In genomic region chr2L:19518636-19519086, dm6 we compare ENCODE assay signal across 1 fruit fly cellular context.
TF ChIP-seq lines count a peak whose summit lies in the region.

Gene CG10132 (plus strand): TSS chr2L:19518824.

TF ChIP-seq in whole organism, embryonic, 481 proteins besides CTCF, POLR2A, EP300 and RAD21 (continued from another document and continues in another):
- TF ChIP-seq danr (GFP tag; IDR thresholded peaks at IDR 0.05; lab: Robert Waterston, UW) (no peak), bigmax (GFP tag; optimal IDR thresholded peaks at IDR 0.05; lab: Kevin White, UChicago) (no peak), CG5245 (GFP tag; optimal IDR thresholded peaks at IDR 0.05; lab: Kevin White, UChicago) (no peak), nerfin-1 (tag; optimal IDR thresholded peaks at IDR 0.05; lab: Kevin White, UChicago) (no peak), Pdp1 (GFP tag; optimal IDR thresholded peaks at IDR 0.05; lab: Kevin White, UChicago) (no peak), CG2120 (GFP tag; optimal IDR thresholded peaks at IDR 0.05; lab: Kevin White, UChicago) (no peak), disco-r (GFP tag; optimal IDR thresholded peaks at IDR 0.05; lab: Kevin White, UChicago) (no peak), CG4617 (GFP tag; optimal IDR thresholded peaks at IDR 0.05; lab: Kevin White, UChicago; ENCODE audit: borderline replicate concordance) (no peak), CG34422 (GFP tag; IDR thresholded peaks at IDR 0.05; lab: Robert Waterston, UW) (peak; percentile 42; the same call in 1 of the 3 replicates), CG17802 (tag; optimal IDR thresholded peaks at IDR 0.05; lab: Kevin White, UChicago) (no peak), exex (tag; optimal IDR thresholded peaks at IDR 0.05; lab: Kevin White, UChicago) (no peak), sob (GFP tag; IDR thresholded peaks at IDR 0.05; lab: Robert Waterston, UW) (no peak), CG10431 (GFP tag; optimal IDR thresholded peaks at IDR 0.05; lab: Kevin White, UChicago) (no peak), gfzf (GFP tag; optimal IDR thresholded peaks at IDR 0.05; lab: Kevin White, UChicago) (no peak), CG11504 (tag; optimal IDR thresholded peaks at IDR 0.05; lab: Kevin White, UChicago) (no peak), hb (GFP tag; IDR thresholded peaks at IDR 0.05; lab: Robert Waterston, UW; ENCODE audit: partially characterized antibody) (peak; percentile 67; the same call in 1 of the 3 replicates), Opbp (GFP tag; IDR thresholded peaks at IDR 0.05; lab: Robert Waterston, UW; ENCODE audit: partially characterized antibody) (0 out of 3 replicates have a peak, but pooled peaks have one; percentile 13), CG9932 (GFP tag; IDR thresholded peaks at IDR 0.05; lab: Robert Waterston, UW) (no peak), Meics (GFP tag; optimal IDR thresholded peaks at IDR 0.05; lab: Kevin White, UChicago) (no peak), CG11723 (GFP tag; optimal IDR thresholded peaks at IDR 0.05; lab: Kevin White, UChicago) (no peak), CG15514 (GFP tag; optimal IDR thresholded peaks at IDR 0.05; lab: Kevin White, UChicago) (peak; percentile 40), CG1792 (GFP tag; optimal IDR thresholded peaks at IDR 0.05; lab: Kevin White, UChicago) (no peak), Gug (GFP tag; IDR thresholded peaks at IDR 0.05; lab: Robert Waterston, UW) (no peak), Spps (tag; optimal IDR thresholded peaks at IDR 0.05; lab: Kevin White, UChicago) (no peak), CG4730 (GFP tag; IDR thresholded peaks at IDR 0.05; lab: Robert Waterston, UW) (no peak), kni (GFP tag; optimal IDR thresholded peaks at IDR 0.05; lab: Kevin White, UChicago) (no peak), Poxn (GFP tag; IDR thresholded peaks at IDR 0.05; lab: Robert Waterston, UW) (no peak), ham (GFP tag; IDR thresholded peaks at IDR 0.05; lab: Robert Waterston, UW) (no peak), CG2875 (GFP tag; optimal IDR thresholded peaks at IDR 0.05; lab: Kevin White, UChicago) (no peak), usp (GFP tag; optimal IDR thresholded peaks at IDR 0.05; lab: Kevin White, UChicago) (no peak), CG13894 (tag; optimal IDR thresholded peaks at IDR 0.05; lab: Kevin White, UChicago) (no peak), ind (GFP tag; optimal IDR thresholded peaks at IDR 0.05; lab: Kevin White, UChicago) (no peak), az2 (GFP tag; optimal IDR thresholded peaks at IDR 0.05; lab: Kevin White, UChicago) (no peak), CG8388 (GFP tag; optimal IDR thresholded peaks at IDR 0.05; lab: Kevin White, UChicago) (no peak), scrt (GFP tag; optimal IDR thresholded peaks at IDR 0.05; lab: Kevin White, UChicago) (no peak), HLH3B (GFP tag; IDR thresholded peaks at IDR 0.05; lab: Robert Waterston, UW) (no peak), ara (GFP tag; IDR thresholded peaks at IDR 0.05; lab: Robert Waterston, UW) (no peak), CG10543 (GFP tag; optimal IDR thresholded peaks at IDR 0.05; lab: Kevin White, UChicago) (peak; percentile 5), ab (GFP tag; optimal IDR thresholded peaks at IDR 0.05; lab: Kevin White, UChicago) (no peak), CG4404 (GFP tag; IDR thresholded peaks at IDR 0.05; lab: Robert Waterston, UW) (no peak), Doc2 (GFP tag; IDR thresholded peaks at IDR 0.05; lab: Robert Waterston, UW) (no peak), Sin3A (optimal IDR thresholded peaks at IDR 0.05; lab: Kevin White, UChicago) (no peak), CG17186 (GFP tag; optimal IDR thresholded peaks at IDR 0.05; lab: Kevin White, UChicago) (no peak), CG13624 (GFP tag; optimal IDR thresholded peaks at IDR 0.05; lab: Kevin White, UChicago) (no peak), CG14014 (GFP tag; IDR thresholded peaks at IDR 0.05; lab: Robert Waterston, UW) (no peak), crp (GFP tag; optimal IDR thresholded peaks at IDR 0.05; lab: Kevin White, UChicago) (no peak), Eip74EF (GFP tag; optimal IDR thresholded peaks at IDR 0.05; lab: Kevin White, UChicago) (no peak), CG32532 (GFP tag; IDR thresholded peaks at IDR 0.05; lab: Robert Waterston, UW) (no peak), CG1233 (GFP tag; optimal IDR thresholded peaks at IDR 0.05; lab: Kevin White, UChicago) (no peak), CG15479 (GFP tag; optimal IDR thresholded peaks at IDR 0.05; lab: Kevin White, UChicago) (no peak), CG15073 (GFP tag; optimal IDR thresholded peaks at IDR 0.05; lab: Kevin White, UChicago) (no peak), ranshi (GFP tag; IDR thresholded peaks at IDR 0.05; lab: Robert Waterston, UW) (no peak), CG31388 (GFP tag; optimal IDR thresholded peaks at IDR 0.05; lab: Kevin White, UChicago) (no peak), toy (GFP tag; IDR thresholded peaks at IDR 0.05; lab: Robert Waterston, UW) (no peak), ftz-f1 (GFP tag; optimal IDR thresholded peaks at IDR 0.05; lab: Kevin White, UChicago) (no peak), CrebB (tag; optimal IDR thresholded peaks at IDR 0.05; lab: Kevin White, UChicago) (no peak), YL-1 (GFP tag; optimal IDR thresholded peaks at IDR 0.05; lab: Kevin White, UChicago) (peak; percentile 13), zen2 (GFP tag; IDR thresholded peaks at IDR 0.05; lab: Robert Waterston, UW; ENCODE audit: partially characterized antibody) (peak; percentile 75), amos (GFP tag; IDR thresholded peaks at IDR 0.05; lab: Robert Waterston, UW; ENCODE audit: partially characterized antibody) (peak; percentile 30; the same call in 1 of the 2 replicates), CG34224 (GFP tag; IDR thresholded peaks at IDR 0.05; lab: Robert Waterston, UW; ENCODE audit: partially characterized antibody) (peak; percentile 59; the same call in 2 of the 3 replicates), BEAF-32 (GFP tag; optimal IDR thresholded peaks at IDR 0.05; lab: Kevin White, UChicago) (peak; percentile 25), Stat92E (GFP tag; optimal IDR thresholded peaks at IDR 0.05; lab: Kevin White, UChicago) (no peak), Oli (tag; optimal IDR thresholded peaks at IDR 0.05; lab: Kevin White, UChicago) (no peak), seq (GFP tag; IDR thresholded peaks at IDR 0.05; lab: Robert Waterston, UW) (no peak), CG8359 (GFP tag; optimal IDR thresholded peaks at IDR 0.05; lab: Kevin White, UChicago; ENCODE audit: borderline replicate concordance) (no peak), dmrt99B (tag; optimal IDR thresholded peaks at IDR 0.05; lab: Kevin White, UChicago) (no peak), Sox100B (GFP tag; optimal IDR thresholded peaks at IDR 0.05; lab: Kevin White, UChicago) (no peak), Nf-YC (tag; optimal IDR thresholded peaks at IDR 0.05; lab: Kevin White, UChicago) (no peak), Doc3 (GFP tag; IDR thresholded peaks at IDR 0.05; lab: Robert Waterston, UW; ENCODE audit: partially characterized antibody) (no peak; the same call in 2 of the 3 replicates), CG17568 (GFP tag; optimal IDR thresholded peaks at IDR 0.05; lab: Kevin White, UChicago) (no peak), lab (GFP tag; optimal IDR thresholded peaks at IDR 0.05; lab: Kevin White, UChicago) (no peak), CG8281 (tag; optimal IDR thresholded peaks at IDR 0.05; lab: Kevin White, UChicago) (no peak), cas (GFP tag; IDR thresholded peaks at IDR 0.05; lab: Robert Waterston, UW) (no peak), Ets65A (GFP tag; lab: Kevin White, UChicago) (no peak), sens-2 (GFP tag; IDR thresholded peaks at IDR 0.05; lab: Robert Waterston, UW) (no peak), abd-A (tag; optimal IDR thresholded peaks at IDR 0.05; lab: Kevin White, UChicago) (no peak), CG1529 (GFP tag; optimal IDR thresholded peaks at IDR 0.05; lab: Kevin White, UChicago) (no peak), Ravus (GFP tag; IDR thresholded peaks at IDR 0.05; lab: Robert Waterston, UW) (no peak), Dp (GFP tag; optimal IDR thresholded peaks at IDR 0.05; lab: Kevin White, UChicago) (peak; percentile 29), CG11398 (GFP tag; optimal IDR thresholded peaks at IDR 0.05; lab: Kevin White, UChicago) (no peak), Aef1 (GFP tag; IDR thresholded peaks at IDR 0.05; lab: Robert Waterston, UW) (no peak), CG7963 (GFP tag; IDR thresholded peaks at IDR 0.05; lab: Robert Waterston, UW; ENCODE audit: partially characterized antibody) (peak; percentile 57; the same call in 1 of the 3 replicates), Bteb2 (GFP tag; optimal IDR thresholded peaks at IDR 0.05; lab: Kevin White, UChicago) (no peak), hbn (GFP tag; IDR thresholded peaks at IDR 0.05; lab: Robert Waterston, UW; ENCODE audit: partially characterized antibody) (0 out of 2 replicates have a peak, but pooled peaks have one; percentile 29), CHES-1-like (GFP tag; optimal IDR thresholded peaks at IDR 0.05; lab: Kevin White, UChicago) (no peak), Deaf1 (tag; optimal IDR thresholded peaks at IDR 0.05; lab: Kevin White, UChicago) (peak; percentile 85), pho (GFP tag; optimal IDR thresholded peaks at IDR 0.05; lab: Kevin White, UChicago) (no peak), pzg (GFP tag; optimal IDR thresholded peaks at IDR 0.05; lab: Kevin White, UChicago) (no peak), B-H2 (GFP tag; optimal IDR thresholded peaks at IDR 0.05; lab: Kevin White, UChicago) (no peak), sqz (GFP tag; optimal IDR thresholded peaks at IDR 0.05; lab: Kevin White, UChicago) (no peak), CG17359 (tag; optimal IDR thresholded peaks at IDR 0.05; lab: Kevin White, UChicago) (no peak), CG10565 (GFP tag; optimal IDR thresholded peaks at IDR 0.05; lab: Kevin White, UChicago) (no peak), CG3281 (GFP tag; optimal IDR thresholded peaks at IDR 0.05; lab: Kevin White, UChicago) (no peak), CG6791 (GFP tag; IDR thresholded peaks at IDR 0.05; lab: Robert Waterston, UW; ENCODE audit: partially characterized antibody) (peak; percentile 56; the same call in 1 of the 3 replicates), Dll (GFP tag; IDR thresholded peaks at IDR 0.05; lab: Robert Waterston, UW; ENCODE audit: partially characterized antibody) (peak; percentile 53; the same call in 1 of the 4 replicates), Sry-β (GFP tag; optimal IDR thresholded peaks at IDR 0.05; lab: Kevin White, UChicago) (no peak), CG1024 (GFP tag; IDR thresholded peaks at IDR 0.05; lab: Robert Waterston, UW) (no peak), cg (GFP tag; optimal IDR thresholded peaks at IDR 0.05; lab: Kevin White, UChicago) (no peak), bab2 (GFP tag; optimal IDR thresholded peaks at IDR 0.05; lab: Kevin White, UChicago) (no peak), CG32767 (GFP tag; IDR thresholded peaks at IDR 0.05; lab: Robert Waterston, UW) (peak; percentile 72; the same call in 1 of the 2 replicates), unc-4 (GFP tag; IDR thresholded peaks at IDR 0.05; lab: Robert Waterston, UW; ENCODE audit: partially characterized antibody) (peak; percentile 46; the same call in 1 of the 2 replicates), ap (GFP tag; IDR thresholded peaks at IDR 0.05; lab: Robert Waterston, UW) (no peak), CG12299 (tag; optimal IDR thresholded peaks at IDR 0.05; lab: Kevin White, UChicago) (no peak), corto (GFP tag; optimal IDR thresholded peaks at IDR 0.05; lab: Kevin White, UChicago) (no peak), CG5953 (GFP tag; IDR thresholded peaks at IDR 0.05; lab: Robert Waterston, UW) (no peak), CG8290 (GFP tag; optimal IDR thresholded peaks at IDR 0.05; lab: Kevin White, UChicago) (no peak), CG8290 (tag; optimal IDR thresholded peaks at IDR 0.05; lab: Kevin White, UChicago) (no peak), her (GFP tag; optimal IDR thresholded peaks at IDR 0.05; lab: Kevin White, UChicago) (no peak), CG12071 (GFP tag; optimal IDR thresholded peaks at IDR 0.05; lab: Kevin White, UChicago) (no peak), sima (GFP tag; optimal IDR thresholded peaks at IDR 0.05; lab: Kevin White, UChicago) (no peak), CG9817 (tag; optimal IDR thresholded peaks at IDR 0.05; lab: Kevin White, UChicago) (no peak), CG34376 (GFP tag; optimal IDR thresholded peaks at IDR 0.05; lab: Kevin White, UChicago) (no peak), CG10267 (tag; optimal IDR thresholded peaks at IDR 0.05; lab: Kevin White, UChicago) (no peak), h (optimal IDR thresholded peaks at IDR 0.05; lab: Kevin White, UChicago) (no peak), lmd (GFP tag; IDR thresholded peaks at IDR 0.05; lab: Robert Waterston, UW) (no peak), zfh2 (GFP tag; optimal IDR thresholded peaks at IDR 0.05; lab: Kevin White, UChicago) (no peak), hkb (optimal IDR thresholded peaks at IDR 0.05; lab: Kevin White, UChicago) (no peak), hkb (GFP tag; IDR thresholded peaks at IDR 0.05; lab: Robert Waterston, UW) (no peak), bbx (GFP tag; IDR thresholded peaks at IDR 0.05; lab: Robert Waterston, UW; ENCODE audit: partially characterized antibody) (peak; percentile 53; the same call in 1 of the 2 replicates), CG10147 (GFP tag; optimal IDR thresholded peaks at IDR 0.05; lab: Kevin White, UChicago) (no peak), Taf1 (GFP tag; IDR thresholded peaks at IDR 0.05; lab: Robert Waterston, UW) (no peak), CG4328 (GFP tag; optimal IDR thresholded peaks at IDR 0.05; lab: Kevin White, UChicago) (no peak), CG12155 (GFP tag; optimal IDR thresholded peaks at IDR 0.05; lab: Kevin White, UChicago) (no peak), Chrac-16 (GFP tag; optimal IDR thresholded peaks at IDR 0.05; lab: Kevin White, UChicago) (no peak), zfh1 (GFP tag; IDR thresholded peaks at IDR 0.05; lab: Robert Waterston, UW) (no peak), Oaz (GFP tag; IDR thresholded peaks at IDR 0.05; lab: Robert Waterston, UW) (no peak), nmo (GFP tag; optimal IDR thresholded peaks at IDR 0.05; lab: Kevin White, UChicago) (no peak), CG16813 (GFP tag; IDR thresholded peaks at IDR 0.05; lab: Robert Waterston, UW; ENCODE audit: partially characterized antibody) (peak; percentile 53; the same call in 2 of the 3 replicates), fd64A (GFP tag; optimal IDR thresholded peaks at IDR 0.05; lab: Kevin White, UChicago) (no peak), CG17612 (GFP tag; IDR thresholded peaks at IDR 0.05; lab: Robert Waterston, UW) (no peak), kay (GFP tag; optimal IDR thresholded peaks at IDR 0.05; lab: Kevin White, UChicago) (no peak), CG16815 (GFP tag; optimal IDR thresholded peaks at IDR 0.05; lab: Kevin White, UChicago) (no peak), ato (GFP tag; IDR thresholded peaks at IDR 0.05; lab: Robert Waterston, UW; ENCODE audit: partially characterized antibody) (peak; percentile 53), pb (GFP tag; optimal IDR thresholded peaks at IDR 0.05; lab: Kevin White, UChicago) (no peak), otp (GFP tag; IDR thresholded peaks at IDR 0.05; lab: Robert Waterston, UW) (no peak)
